Worm (Caenorhabditis elegans) whole organism, young adult: ENCODE measurements around the gene K01A6.4.

Experiments used
- B0019.2 ChIP-seq: fragments of 200-800 bp; sonication (Bioruptor generic); conservative IDR thresholded peaks from 2 replicates; pipeline ENCODE4 v1.3.6; 2022; ENCODE audit warnings: missing genetic modification reagents, missing genetic modification characterization, missing compliant biosample characterization
- B0035.1 ChIP-seq: sonication (generic microtip); optimal IDR thresholded peaks from 2 replicates; lab custom pipeline; 2016; ENCODE audit warnings: missing genetic modification characterization, mild to moderate bottlenecking, missing compliant biosample characterization, missing genotype, missing genetic modification reagents
- B0336.3 ChIP-seq: fragments of 200-800 bp; sonication (Bioruptor generic); IDR thresholded peaks from 2 replicates; pipeline ENCODE4 v1.3.6; 2022; ENCODE audit warnings: missing genetic modification characterization, missing compliant biosample characterization
- C06A6.2 ChIP-seq: fragments of 200-800 bp; sonication (Bioruptor generic); conservative IDR thresholded peaks from 2 replicates; pipeline ENCODE4 v1.3.6; 2022; ENCODE audit warnings: missing genetic modification characterization, missing compliant biosample characterization
- D2030.7 ChIP-seq: fragments of 200-800 bp; sonication (Bioruptor generic); IDR thresholded peaks from 2 replicates; pipeline ENCODE4 v1.3.6; 2022; ENCODE audit warnings: missing genetic modification reagents, missing genetic modification characterization, missing compliant biosample characterization
- F52B5.7 ChIP-seq: sonication (generic microtip); optimal IDR thresholded peaks from 2 replicates; lab custom pipeline; 2016; ENCODE audit warnings: mild to moderate bottlenecking, missing genetic modification characterization, missing compliant biosample characterization
- K12H6.12 ChIP-seq: fragments of 200-800 bp; sonication (Bioruptor generic); optimal IDR thresholded peaks from 2 replicates; lab custom pipeline; 2018; ENCODE audit warnings: mild to moderate bottlenecking, missing genetic modification characterization, missing compliant biosample characterization
- T26A5.8 ChIP-seq: sonication (generic microtip); optimal IDR thresholded peaks from 2 replicates; lab custom pipeline; 2016; ENCODE audit warnings: missing genetic modification characterization, missing compliant biosample characterization
- Y53G8AR.9 ChIP-seq: fragments of 200-800 bp; sonication (Bioruptor generic); conservative IDR thresholded peaks from 2 replicates; pipeline ENCODE4 v1.3.6; 2022; ENCODE audit warnings: missing genetic modification reagents, missing genetic modification characterization, missing compliant biosample characterization
- Y67H2A.10 ChIP-seq: fragments of 200-800 bp; sonication (Bioruptor generic); conservative IDR thresholded peaks from 2 replicates; pipeline ENCODE4 v1.3.6; 2022; ENCODE audit warnings: missing genetic modification reagents, missing genetic modification characterization, missing compliant biosample characterization
- ama-1 ChIP-seq, 3 experiments: fragments of 150-350 bp in 1 of 3; sonication (generic microtip) in 2 of 3; optimal IDR thresholded peaks; 2 replicates each; lab custom pipeline; 2014 to 2018; ENCODE audit warnings: missing biosample characterization in 2 of 3, missing genetic modification characterization in 2 of 3, missing genetic modification reagents in 2 of 3
- aptf-3 ChIP-seq: fragments of 200-800 bp; sonication (Bioruptor generic); IDR thresholded peaks from 2 replicates; pipeline ENCODE4 v1.3.6; 2022; ENCODE audit warnings: missing genetic modification characterization, missing compliant biosample characterization
- atf-7 ChIP-seq: sonication (generic microtip); optimal IDR thresholded peaks from 2 replicates; lab custom pipeline; 2017; ENCODE audit warnings: mild to moderate bottlenecking, missing genetic modification characterization, missing compliant biosample characterization
- attf-3 ChIP-seq: fragments of 200-800 bp; sonication (Bioruptor generic); conservative IDR thresholded peaks from 2 replicates; pipeline ENCODE4 v1.3.6; 2022; ENCODE audit warnings: missing genetic modification reagents, missing genetic modification characterization, missing compliant biosample characterization
- attf-5 ChIP-seq: fragments of 200-800 bp; sonication (Bioruptor generic); optimal IDR thresholded peaks from 2 replicates; lab custom pipeline; 2018; ENCODE audit warnings: mild to moderate bottlenecking, missing genetic modification characterization, missing compliant biosample characterization
- ceh-100 ChIP-seq: fragments of 200-800 bp; sonication (Bioruptor generic); IDR thresholded peaks from 2 replicates; pipeline ENCODE4 v1.3.6; 2022; ENCODE audit warnings: missing genetic modification reagents, missing genetic modification characterization, missing compliant biosample characterization
- ceh-58 ChIP-seq: fragments of 200-800 bp; sonication (Bioruptor generic); IDR thresholded peaks from 2 replicates; pipeline ENCODE4 v1.3.6; 2022; ENCODE audit warnings: missing genetic modification characterization, missing compliant biosample characterization
- ceh-91 ChIP-seq: fragments of 200-800 bp; sonication (Bioruptor generic); IDR thresholded peaks from 2 replicates; pipeline ENCODE4 v1.3.6; 2022; ENCODE audit warnings: missing genetic modification reagents, missing genetic modification characterization, missing compliant biosample characterization
- chd-7 ChIP-seq: sonication (generic microtip); optimal IDR thresholded peaks from 2 replicates; lab custom pipeline; 2016; ENCODE audit warnings: mild to moderate bottlenecking, missing genetic modification characterization, moderate library complexity, missing compliant biosample characterization
- egl-44 ChIP-seq: fragments of 200-800 bp; sonication (Bioruptor generic); IDR thresholded peaks from 2 replicates; pipeline ENCODE4 v1.3.6; 2022; ENCODE audit warnings: missing genetic modification reagents, missing genetic modification characterization, missing compliant biosample characterization
- ets-4 ChIP-seq: fragments of 200-800 bp; sonication (Bioruptor generic); optimal IDR thresholded peaks from 2 replicates; lab custom pipeline; 2018; ENCODE audit warnings: mild to moderate bottlenecking, missing genetic modification characterization, missing compliant biosample characterization
- gei-17 ChIP-seq: fragments of 200-800 bp; sonication (Bioruptor generic); optimal IDR thresholded peaks from 2 replicates; lab custom pipeline; 2018; ENCODE audit warnings: mild to moderate bottlenecking, missing genetic modification characterization, missing compliant biosample characterization
- hmg-1.2 ChIP-seq: fragments of 200-800 bp; sonication (Bioruptor generic); IDR thresholded peaks from 2 replicates; pipeline ENCODE4 v1.3.6; 2022; ENCODE audit warnings: missing genetic modification reagents, missing genetic modification characterization, missing compliant biosample characterization
- hrde-1 ChIP-seq: sonication (generic microtip); optimal IDR thresholded peaks from 2 replicates; lab custom pipeline; 2016; ENCODE audit warnings: missing genetic modification characterization, mild to moderate bottlenecking, missing compliant biosample characterization, moderate library complexity, missing genotype, missing genetic modification reagents, borderline replicate concordance
- hsf-1 ChIP-seq: fragments of 200-800 bp; sonication (Bioruptor generic); IDR thresholded peaks from 2 replicates; pipeline ENCODE4 v1.3.6; 2022; ENCODE audit warnings: missing genetic modification reagents, missing genetic modification characterization, missing compliant biosample characterization
- let-526 ChIP-seq: fragments of 200-800 bp; sonication (Bioruptor generic); IDR thresholded peaks from 2 replicates; pipeline ENCODE4 v1.3.6; 2022; ENCODE audit warnings: missing genetic modification reagents, missing genetic modification characterization, missing compliant biosample characterization
- lin-35 ChIP-seq, 3 experiments: fragments of 150-350 bp in 2 of 3; sonication (generic microtip) in 1 of 3; optimal IDR thresholded peaks; 2 replicates each; lab custom pipeline; 2014 to 2018; ENCODE audit warnings: missing biosample characterization in 3 of 3, missing genetic modification characterization in 3 of 3, missing genetic modification reagents in 3 of 3
- lin-40 ChIP-seq: sonication (generic microtip); optimal IDR thresholded peaks from 2 replicates; lab custom pipeline; 2016; ENCODE audit warnings: missing genetic modification characterization, mild to moderate bottlenecking, missing compliant biosample characterization, missing genotype, missing genetic modification reagents
- lin-54 ChIP-seq: fragments of 200-800 bp; sonication (Bioruptor generic); optimal IDR thresholded peaks from 2 replicates; lab custom pipeline; 2018; ENCODE audit warnings: mild to moderate bottlenecking, missing genetic modification characterization, missing compliant biosample characterization
- madf-3 ChIP-seq: fragments of 200-800 bp; sonication (Bioruptor generic); IDR thresholded peaks from 2 replicates; pipeline ENCODE4 v1.3.6; 2022; ENCODE audit warnings: missing genetic modification reagents, missing genetic modification characterization, missing compliant biosample characterization
- mel-28 ChIP-seq: sonication (generic microtip); optimal IDR thresholded peaks from 2 replicates; lab custom pipeline; 2016; ENCODE audit warnings: borderline replicate concordance, mild to moderate bottlenecking, missing genetic modification characterization, missing compliant biosample characterization
- nfyb-1 ChIP-seq: fragments of 200-800 bp; sonication (Bioruptor generic); IDR thresholded peaks from 2 replicates; pipeline ENCODE4 v1.3.6; 2022; ENCODE audit warnings: missing genetic modification reagents, missing genetic modification characterization, missing compliant biosample characterization
- nhr-179 ChIP-seq: sonication (generic microtip); optimal IDR thresholded peaks from 2 replicates; lab custom pipeline; 2016; ENCODE audit warnings: mild to moderate bottlenecking, missing genetic modification characterization, missing compliant biosample characterization
- nhr-27 ChIP-seq: fragments of 200-800 bp; sonication (Bioruptor generic); optimal IDR thresholded peaks from 2 replicates; lab custom pipeline; 2018; ENCODE audit warnings: mild to moderate bottlenecking, missing genetic modification characterization, moderate library complexity, missing compliant biosample characterization
- nhr-80 ChIP-seq: sonication (generic microtip); optimal IDR thresholded peaks from 2 replicates; lab custom pipeline; 2016; ENCODE audit warnings: missing genetic modification characterization, missing compliant biosample characterization
- rcor-1 ChIP-seq: fragments of 200-800 bp; sonication (Bioruptor generic); IDR thresholded peaks from 2 replicates; pipeline ENCODE4 v1.3.6; 2022; ENCODE audit warnings: missing genetic modification reagents, missing genetic modification characterization, missing compliant biosample characterization
- rec-8 ChIP-seq, 2 experiments: sonication (generic microtip); optimal IDR thresholded peaks; 2 replicates each; lab custom pipeline; 2016; ENCODE audit warnings: mild to moderate bottlenecking in 2 of 2, missing genetic modification characterization in 2 of 2, missing genetic modification reagents in 2 of 2, missing genotype in 2 of 2, missing biosample characterization in 1 of 2, missing compliant biosample characterization in 1 of 2, moderate library complexity in 1 of 2
- sdz-38 ChIP-seq: sonication (generic microtip); optimal IDR thresholded peaks from 2 replicates; lab custom pipeline; 2016; ENCODE audit warnings: missing genotype, missing genetic modification characterization, missing compliant biosample characterization
- snpc-3.4 ChIP-seq: sonication (generic microtip); optimal IDR thresholded peaks from 2 replicates; lab custom pipeline; 2017; ENCODE audit warnings: missing genetic modification characterization, mild to moderate bottlenecking, missing compliant biosample characterization, antibody characterized with exemption, moderate library complexity, missing genotype, missing genetic modification reagents
- tbp1 ChIP-seq: fragments of 200-800 bp; sonication (Bioruptor generic); optimal IDR thresholded peaks from 2 replicates; lab custom pipeline; 2018; ENCODE audit warnings: mild to moderate bottlenecking, missing genetic modification characterization, missing compliant biosample characterization
- tlf-1 ChIP-seq: fragments of 200-800 bp; sonication (Bioruptor generic); optimal IDR thresholded peaks from 2 replicates; lab custom pipeline; 2018; ENCODE audit warnings: mild to moderate bottlenecking, missing genetic modification characterization, missing compliant biosample characterization
- zfh-2 ChIP-seq: fragments of 200-800 bp; sonication (Bioruptor generic); conservative IDR thresholded peaks from 2 replicates; pipeline ENCODE4 v1.3.6; 2022; ENCODE audit warnings: missing genetic modification reagents, missing genetic modification characterization, missing compliant biosample characterization
- ztf-3 ChIP-seq: fragments of 200-800 bp; sonication (Bioruptor generic); optimal IDR thresholded peaks from 2 replicates; lab custom pipeline; 2018; ENCODE audit warnings: mild to moderate bottlenecking, missing genetic modification characterization, missing compliant biosample characterization

Gene K01A6.4

DNA sequence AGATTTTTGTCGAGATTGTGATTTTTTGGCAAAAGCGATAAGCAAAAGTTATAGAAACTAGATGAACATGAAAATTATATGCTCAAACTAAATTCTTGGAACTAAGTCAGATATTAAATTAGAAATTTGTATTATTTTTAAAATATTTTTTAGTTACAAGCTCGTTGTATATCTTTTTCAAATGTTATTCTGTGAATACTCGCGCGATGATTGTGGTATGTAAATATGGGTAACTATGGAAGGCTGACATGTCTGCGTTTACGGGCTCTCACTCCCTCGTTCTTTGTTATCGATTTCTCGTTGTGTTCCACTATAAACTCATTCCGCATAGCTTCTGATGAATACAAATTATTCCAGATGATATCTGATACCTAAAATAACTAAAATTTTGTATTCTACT, 46.0 kb downstream of the K01A6.4 start, which contains the start of gene ZK792.7:
Gene ZK792.7 (plus strand): TSS at position 301 of the 400 bp plus-strand sequence.
- no peak for TF ChIP-seq hmg-1.2 (GFP tag; lab: Robert Waterston, UW)
- TF ChIP-seq Y53G8AR.9 (GFP tag; lab: Robert Waterston, UW): no peak
- TF ChIP-seq lin-35 (GFP tag; optimal IDR thresholded peaks at IDR 0.05; lab: Kevin White, UChicago): no peak
- TF ChIP-seq zfh-2 (GFP tag; lab: Robert Waterston, UW): no peak
- no peak for TF ChIP-seq aptf-3 (GFP tag; lab: Robert Waterston, UW)
- no peak for TF ChIP-seq chd-7 (tag; lab: Kevin White, UChicago)
- no peak for TF ChIP-seq lin-54 (GFP tag; lab: Kevin White, UChicago)
- no peak for TF ChIP-seq nfyb-1 (GFP tag; lab: Robert Waterston, UW)
- TF ChIP-seq F52B5.7 (tag; lab: Kevin White, UChicago): no peak
- TF ChIP-seq attf-3 (GFP tag; lab: Robert Waterston, UW): no peak
- no peak for TF ChIP-seq ceh-100 (GFP tag; lab: Robert Waterston, UW)
- no peak for TF ChIP-seq T26A5.8 (tag; lab: Kevin White, UChicago)
- TF ChIP-seq tlf-1 (GFP tag; lab: Kevin White, UChicago): no peak

DNA sequence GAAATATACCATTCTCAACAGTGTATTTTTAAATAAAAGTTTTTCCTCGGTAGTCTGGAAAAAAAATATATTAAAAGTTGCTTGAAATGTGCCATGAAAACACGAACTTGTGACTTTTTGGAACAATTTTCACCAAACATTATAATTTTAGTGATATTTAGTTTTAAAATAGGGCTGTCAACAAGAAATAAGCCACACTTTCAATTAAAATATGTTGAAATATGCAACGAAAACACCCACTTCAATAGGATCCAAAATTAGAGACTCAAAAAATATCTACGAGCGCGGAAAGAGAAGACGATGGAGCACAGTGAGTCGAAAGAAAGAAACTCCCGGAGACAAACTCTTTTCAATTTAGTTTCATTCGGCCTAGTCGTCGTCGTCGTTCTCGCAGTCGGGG, 46.6 kb downstream of the K01A6.4 start, which contains the start of gene ZK792.12:
Gene ZK792.12 (plus strand): TSS at position 301 of the 400 bp plus-strand sequence.
- TF ChIP-seq ceh-91 (GFP tag; lab: Robert Waterston, UW) (no peak), ztf-3 (no peak), sdz-38 (tag; lab: Kevin White, UChicago) (no peak), ets-4 (GFP tag; lab: Kevin White, UChicago) (no peak), nhr-80 (no peak)
- TF ChIP-seq, all 124 proteins: peak for 0

- TF ChIP-seq ceh-58 (GFP tag; lab: Robert Waterston, UW): no peak
- TF ChIP-seq tlf-1 (GFP tag; lab: Kevin White, UChicago): no peak
- TF ChIP-seq attf-5 (GFP tag; lab: Kevin White, UChicago): peak; percentile 92
- TF ChIP-seq Y67H2A.10 (GFP tag; lab: Robert Waterston, UW): 0 out of 2 replicates have a peak, but pooled peaks have one; percentile 27
- no peak for TF ChIP-seq B0019.2 (GFP tag; lab: Robert Waterston, UW)
- no peak for TF ChIP-seq hsf-1 (GFP tag; lab: Robert Waterston, UW)
- no peak for TF ChIP-seq let-526 (GFP tag; lab: Robert Waterston, UW)
- TF ChIP-seq F52B5.7 (tag; lab: Kevin White, UChicago): no peak
- TF ChIP-seq ama-1 (optimal IDR thresholded peaks at IDR 0.05; lab: Kevin White, UChicago): no peak
- TF ChIP-seq ama-1 (GFP tag; optimal IDR thresholded peaks at IDR 0.05; lab: Kevin White, UChicago): no peak
- TF ChIP-seq B0035.1 (tag; lab: Kevin White, UChicago): no peak
- TF ChIP-seq rcor-1: 0 out of 2 replicates have a peak, but pooled peaks have one; percentile 23
- peak; percentile 50 for TF ChIP-seq tbp1
- no peak for TF ChIP-seq nhr-179
- TF ChIP-seq nhr-27 (tag; lab: Kevin White, UChicago): no peak
- TF ChIP-seq atf-7 (tag; lab: Kevin White, UChicago): peak; percentile 48
- TF ChIP-seq T26A5.8 (tag; lab: Kevin White, UChicago): no peak
- no peak for TF ChIP-seq hrde-1 (tag; lab: Kevin White, UChicago)
- no peak for TF ChIP-seq mel-28 (tag; lab: Kevin White, UChicago)
- TF ChIP-seq B0336.3: peak; percentile 86
- no peak for TF ChIP-seq D2030.7 (GFP tag; lab: Robert Waterston, UW)
- 0 out of 2 replicates have a peak, but pooled peaks have one; percentile 21 for TF ChIP-seq egl-44 (GFP tag; lab: Robert Waterston, UW)
- TF ChIP-seq lin-40 (tag; lab: Kevin White, UChicago): peak; percentile 58
- peak; percentile 48 for TF ChIP-seq gei-17 (GFP tag; lab: Kevin White, UChicago)
- peak; percentile 83 for TF ChIP-seq madf-3 (GFP tag; lab: Robert Waterston, UW)
- peak; percentile 90 for TF ChIP-seq hmg-1.2 (GFP tag; lab: Robert Waterston, UW)
- no peak for TF ChIP-seq snpc-3.4
- TF ChIP-seq K12H6.12 (tag; lab: Kevin White, UChicago): peak; percentile 66
- TF ChIP-seq C06A6.2 (GFP tag; lab: Robert Waterston, UW): no peak
- TF ChIP-seq rec-8 (tag; optimal IDR thresholded peaks at IDR 0.05; lab: Kevin White, UChicago): no peak
Measured at ce11 chrIV:11692071-11692673, 47.9 kb downstream of the K01A6.4 start.
